Fruit fly (Drosophila melanogaster) whole organism: ENCODE measurements around the gene hang.

Source experiments
- Dll ChIP-seq: fragments of >200 bp; optimal IDR thresholded peaks from 2 replicates; lab custom pipeline; 2017
- psq ChIP-seq: fragments of >200 bp; optimal IDR thresholded peaks from 2 replicates; lab custom pipeline; 2017

dm6 chrX:16428476-16428875 is 5.8 kb downstream of the hang start:
- TF ChIP-seq psq (lab: Kevin White, UChicago) (no peak), Dll (no peak)
